Worm (Caenorhabditis elegans): ENCODE results near the gene phg-1.

ce11 chrII:10139177-10139640 lies 1.8 kb downstream of the phg-1 start, which contains the start of gene asah-2:
- TF ChIP-seq unc-130 (tag; optimal IDR thresholded peaks at IDR 0.05), result no peak
- TF ChIP-seq unc-62 (GFP tag; optimal IDR thresholded peaks at IDR 0.05), result no peak
- TF ChIP-seq alr-1 (tag; optimal IDR thresholded peaks at IDR 0.05; ENCODE audit: borderline replicate concordance), result no peak
- TF ChIP-seq fkh-10 (GFP tag; optimal IDR thresholded peaks at IDR 0.05), result no peak
- no peak for TF ChIP-seq ztf-11 (tag; optimal IDR thresholded peaks at IDR 0.05)
- TF ChIP-seq aly-2 (tag; optimal IDR thresholded peaks at IDR 0.05), result no peak
- no peak for TF ChIP-seq fos-1 (tag; optimal IDR thresholded peaks at IDR 0.05)

All from whole organism, L1 larva.